Worm (Caenorhabditis elegans) whole organism, young adult: Measurements from ENCODE around the gene cpr-9.

Experiments
- nhr-179 ChIP-seq: sonication (generic microtip); optimal IDR thresholded peaks from 2 replicates; lab custom pipeline; 2016; ENCODE audit warnings: mild to moderate bottlenecking, missing genetic modification characterization, missing compliant biosample characterization
- snpc-4 ChIP-seq, 5 experiments: fragments of 150-350 bp in 1 of 5; sonication (generic microtip) in 4 of 5; optimal IDR thresholded peaks; 2 replicates each; lab custom pipeline; 2014 to 2018; ENCODE audit warnings: missing genetic modification characterization in 5 of 5, missing biosample characterization in 3 of 5, antibody characterized with exemption in 2 of 5, mild to moderate bottlenecking in 2 of 5, missing compliant biosample characterization in 2 of 5, missing genotype in 2 of 5, moderate library complexity in 2 of 5, missing genetic modification reagents in 1 of 5
- ztf-22 ChIP-seq: fragments of 200-800 bp; sonication (Bioruptor generic); optimal IDR thresholded peaks from 2 replicates; lab custom pipeline; 2018; ENCODE audit warnings: mild to moderate bottlenecking, missing genetic modification characterization, moderate library complexity, missing compliant biosample characterization

DNA sequence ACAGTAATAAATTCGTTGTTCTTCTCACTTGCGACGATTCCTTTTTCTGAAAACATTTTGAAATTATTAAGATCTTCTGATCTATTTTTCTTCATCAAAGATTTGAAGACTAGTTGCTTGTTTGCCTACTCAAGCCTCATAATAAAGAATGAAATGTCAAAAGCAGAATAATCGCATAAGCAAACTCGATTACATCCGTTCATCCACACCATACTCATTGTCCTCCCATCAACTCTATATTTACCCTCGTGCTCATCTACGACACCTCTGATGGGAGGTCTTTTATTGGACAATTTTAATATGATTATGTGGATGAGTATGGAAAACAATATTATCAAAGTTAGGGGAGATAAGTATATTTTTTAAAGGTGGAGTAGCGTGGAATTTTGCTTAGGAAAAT is 31.0 kb downstream of the cpr-9 start:
- no peak for TF ChIP-seq ztf-22 (GFP tag; lab: Kevin White, UChicago)
- TF ChIP-seq snpc-4 (GFP tag; optimal IDR thresholded peaks at IDR 0.05; lab: Kevin White, UChicago) = no peak
- no peak for TF ChIP-seq snpc-4 (tag; optimal IDR thresholded peaks at IDR 0.05; lab: Kevin White, UChicago)
- no peak for TF ChIP-seq nhr-179 (tag; lab: Kevin White, UChicago)
